Fruit fly (Drosophila melanogaster) whole organism, pupa: ENCODE results near the gene GluClalpha.

ENCODE experiments used
- CG10348 ChIP-seq: fragments of 200-800 bp; sonication (Bioruptor generic); IDR thresholded peaks from 2 replicates; pipeline ENCODE4 v1.3.6; 2022; ENCODE audit warnings: missing biosample characterization, missing genetic modification characterization
- CG12605 ChIP-seq: fragments of 200-800 bp; sonication (Bioruptor generic); IDR thresholded peaks from 2 replicates; pipeline ENCODE4 v1.3.6; 2022; ENCODE audit warnings: missing biosample characterization, missing genetic modification characterization
- CG13204 ChIP-seq: fragments of 200-800 bp; sonication (Bioruptor generic); optimal IDR thresholded peaks from 2 replicates; lab custom pipeline; 2018; ENCODE audit warnings: missing biosample characterization, mild to moderate bottlenecking, missing genetic modification characterization, moderate library complexity
- CG14655 ChIP-seq: fragments of 200-800 bp; sonication (Bioruptor generic); optimal IDR thresholded peaks from 3 replicates; lab custom pipeline; 2017; ENCODE audit warnings: mild to moderate bottlenecking, missing biosample characterization, missing genetic modification reagents, missing genetic modification characterization
- CG17806 ChIP-seq: fragments of 200-800 bp; sonication (Bioruptor generic); optimal IDR thresholded peaks from 2 replicates; lab custom pipeline; 2018; ENCODE audit warnings: missing biosample characterization, mild to moderate bottlenecking, missing genetic modification characterization, moderate library complexity
- CG32121 ChIP-seq: fragments of 200-800 bp; sonication (Bioruptor generic); IDR thresholded peaks from 2 replicates; pipeline ENCODE4 v1.3.6; 2022; ENCODE audit warnings: missing biosample characterization, missing genetic modification characterization
- CG34367 ChIP-seq: fragments of 200-800 bp; sonication (Bioruptor generic); optimal IDR thresholded peaks from 2 replicates; lab custom pipeline; 2018; ENCODE audit warnings: missing biosample characterization, mild to moderate bottlenecking, missing genetic modification characterization
- CG8159 ChIP-seq: fragments of 200-800 bp; sonication (Bioruptor generic); optimal IDR thresholded peaks from 3 replicates; lab custom pipeline; 2018; ENCODE audit warnings: missing biosample characterization, mild to moderate bottlenecking, missing genetic modification characterization, moderate library complexity
- CG8301 ChIP-seq: fragments of 200-800 bp; sonication (Bioruptor generic); optimal IDR thresholded peaks from 2 replicates; lab custom pipeline; 2018; ENCODE audit warnings: missing biosample characterization, mild to moderate bottlenecking, missing genetic modification characterization
- D1 ChIP-seq: fragments of 200-800 bp; sonication (Bioruptor generic); optimal IDR thresholded peaks from 2 replicates; lab custom pipeline; 2018; ENCODE audit warnings: missing biosample characterization, mild to moderate bottlenecking, missing genetic modification characterization, moderate library complexity
- EcR ChIP-seq: fragments of 200-800 bp; sonication (Bioruptor generic); optimal IDR thresholded peaks from 3 replicates; lab custom pipeline; 2019; ENCODE audit warnings: missing biosample characterization, missing genetic modification characterization, mild to moderate bottlenecking, moderate library complexity, missing genetic modification reagents
- fd96Ca ChIP-seq: fragments of 200-800 bp; sonication (Bioruptor generic); IDR thresholded peaks from 3 replicates; pipeline ENCODE4 v1.3.6; 2022; ENCODE audit warnings: missing biosample characterization, missing genetic modification characterization
- rn ChIP-seq: fragments of 200-800 bp; sonication (Bioruptor generic); IDR thresholded peaks from 2 replicates; pipeline ENCODE4 v1.3.6; 2022; ENCODE audit warnings: missing biosample characterization, missing genetic modification characterization

DNA sequence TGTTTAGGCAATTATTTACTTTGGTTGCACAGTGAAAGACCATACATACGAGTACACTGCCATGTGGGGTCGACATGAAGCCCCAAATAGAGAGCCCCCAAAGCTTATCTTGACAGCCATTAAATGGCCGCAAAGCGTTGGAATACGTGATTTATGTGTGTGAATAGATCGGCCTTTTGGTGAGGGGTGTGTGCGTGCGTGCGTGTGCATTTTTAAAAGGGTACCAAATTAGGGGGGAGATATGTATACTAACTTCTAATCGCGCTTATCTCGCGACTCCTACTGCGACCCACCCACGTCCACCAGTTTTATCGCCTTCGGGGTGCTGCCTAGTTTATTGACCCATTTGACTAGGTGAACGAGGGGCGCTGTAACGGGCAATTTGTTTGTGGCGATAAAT is 12.4 kb downstream of the GluClalpha start:
- TF ChIP-seq fd96Ca (no peak), CG8159 (no peak), CG10348 (GFP tag; lab: Robert Waterston, UW) (no peak), D1 (tag; lab: Kevin White, UChicago) (no peak), CG14655 (GFP tag; lab: Kevin White, UChicago) (no peak), rn (GFP tag; lab: Robert Waterston, UW) (no peak), CG32121 (no peak), EcR (no peak), CG13204 (GFP tag; lab: Kevin White, UChicago) (no peak), CG17806 (no peak), CG34367 (tag; lab: Kevin White, UChicago) (no peak), CG12605 (no peak), CG8301 (tag; lab: Kevin White, UChicago) (no peak)
